Fruit fly (Drosophila melanogaster): ENCODE data around the gene CG31635.
A peak's percentile ranks its signal among the peaks of the same experiment; 100 is the strongest.

The CG31635 gene

DNA sequence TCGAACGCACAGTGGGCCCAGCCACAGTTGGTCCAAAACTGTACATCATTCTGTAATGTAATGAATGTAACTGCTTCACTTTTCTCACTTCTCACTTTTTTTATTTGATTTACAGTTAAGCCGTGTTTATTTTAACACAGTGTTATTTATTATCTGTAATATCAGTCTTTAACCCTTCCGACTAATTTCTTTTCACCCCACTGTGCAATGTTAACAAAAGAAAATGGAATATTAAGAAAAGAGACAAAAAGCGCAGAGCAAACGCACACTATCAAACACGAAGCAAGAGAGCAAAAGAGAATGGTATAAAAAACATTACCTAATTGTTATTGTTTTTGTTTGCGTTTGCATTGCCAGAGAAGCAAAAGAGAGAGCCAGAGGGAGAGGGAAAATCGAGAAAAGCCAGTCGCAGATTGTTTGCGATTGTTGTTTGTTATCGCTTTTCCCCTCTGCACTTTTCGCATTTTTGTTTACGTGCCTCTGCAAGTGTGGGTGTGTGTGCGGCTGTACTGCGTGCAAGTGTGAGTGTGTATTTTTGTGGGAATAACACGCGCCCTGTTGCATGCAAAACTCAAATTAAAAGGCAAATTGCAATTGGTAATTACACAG lies 1.7 kb downstream of the CG31635 start (continued):
- peak; percentile 85 for TF ChIP-seq CG14965 (GFP tag; optimal IDR thresholded peaks at IDR 0.05; ENCODE audit: borderline replicate concordance)
- TF ChIP-seq CG3847 (GFP tag; IDR thresholded peaks at IDR 0.05) = peak; percentile 95
- TF ChIP-seq onecut (GFP tag; IDR thresholded peaks at IDR 0.05) = peak; percentile 96
- no peak for TF ChIP-seq prd (optimal IDR thresholded peaks at IDR 0.05)
- TF ChIP-seq prd (GFP tag; IDR thresholded peaks at IDR 0.05) = peak; percentile 99
- TF ChIP-seq CG4282 (GFP tag; optimal IDR thresholded peaks at IDR 0.05) = peak; percentile 98
- peak; percentile 99 for TF ChIP-seq Xbp1 (GFP tag; optimal IDR thresholded peaks at IDR 0.05)
- TF ChIP-seq CG9876 (GFP tag; optimal IDR thresholded peaks at IDR 0.05) = peak; percentile 96
- peak; percentile 98 for TF ChIP-seq CG2199 (GFP tag; IDR thresholded peaks at IDR 0.05)
- TF ChIP-seq eve (GFP tag; optimal IDR thresholded peaks at IDR 0.05) = peak in 1 of 2 experiments; percentile 99
- TF ChIP-seq Stat92E (GFP tag; optimal IDR thresholded peaks at IDR 0.05) = peak in 1 of 3 experiments; percentile 94
- TF ChIP-seq dmrt99B (tag; optimal IDR thresholded peaks at IDR 0.05) = peak; percentile 99
- peak; percentile 97 for TF ChIP-seq caup (GFP tag; optimal IDR thresholded peaks at IDR 0.05; ENCODE audit: severe bottlenecking)
- peak; percentile 88 for TF ChIP-seq cas (GFP tag; IDR thresholded peaks at IDR 0.05)
- TF ChIP-seq Ravus (GFP tag; IDR thresholded peaks at IDR 0.05) = peak; percentile 91
- TF ChIP-seq CG1602 (GFP tag; optimal IDR thresholded peaks at IDR 0.05) = peak; percentile 98
- peak; percentile 98 for TF ChIP-seq en (GFP tag; optimal IDR thresholded peaks at IDR 0.05)
- peak; percentile 99 for TF ChIP-seq HmgZ (tag; optimal IDR thresholded peaks at IDR 0.05)
- TF ChIP-seq bowl (GFP tag; IDR thresholded peaks at IDR 0.05) = peak; percentile 95
- TF ChIP-seq E2f1 (GFP tag; IDR thresholded peaks at IDR 0.05) = peak; percentile 97
- peak; percentile 92 to 99 for TF ChIP-seq bsh (GFP tag; optimal IDR thresholded peaks at IDR 0.05)
- TF ChIP-seq zfh1 (GFP tag; IDR thresholded peaks at IDR 0.05) = peak; percentile 98
- TF ChIP-seq H15 (GFP tag; IDR thresholded peaks at IDR 0.05) = peak; percentile 97
- peak; percentile 23; the same call in 1 of the 2 replicates for TF ChIP-seq inv (GFP tag; IDR thresholded peaks at IDR 0.05; ENCODE audit: partially characterized antibody)
- peak; percentile 97 for TF ChIP-seq CG3838 (GFP tag; optimal IDR thresholded peaks at IDR 0.05)
- TF ChIP-seq MBD-R2 (GFP tag; IDR thresholded peaks at IDR 0.05) = peak; percentile 89
- TF ChIP-seq CG17829 (tag; optimal IDR thresholded peaks at IDR 0.05) = peak; percentile 99
- peak; percentile 90 for TF ChIP-seq CG7357 (GFP tag; IDR thresholded peaks at IDR 0.05)
- TF ChIP-seq CG32772 (GFP tag; IDR thresholded peaks at IDR 0.05) = peak; percentile 97
- TF ChIP-seq CG2202 (tag; optimal IDR thresholded peaks at IDR 0.05) = peak; percentile 98
- peak; percentile 97 for TF ChIP-seq ara (GFP tag; IDR thresholded peaks at IDR 0.05)
- TF ChIP-seq Oaz (GFP tag; IDR thresholded peaks at IDR 0.05) = peak; percentile 96
- TF ChIP-seq CG6854 (GFP tag; optimal IDR thresholded peaks at IDR 0.05) = peak; percentile 96
- peak; percentile 97 for TF ChIP-seq CG4820 (GFP tag; optimal IDR thresholded peaks at IDR 0.05)
- TF ChIP-seq C15 (GFP tag; IDR thresholded peaks at IDR 0.05) = peak; percentile 95
- peak; percentile 98 for TF ChIP-seq CoRest (tag; optimal IDR thresholded peaks at IDR 0.05)
- peak; percentile 93 for TF ChIP-seq luna (GFP tag; optimal IDR thresholded peaks at IDR 0.05)
- TF ChIP-seq Adf1 (GFP tag; IDR thresholded peaks at IDR 0.05) = peak; percentile 82
- TF ChIP-seq fd64A (GFP tag; optimal IDR thresholded peaks at IDR 0.05) = peak; percentile 97
- TF ChIP-seq twi (tag; optimal IDR thresholded peaks at IDR 0.05) = peak; percentile 95
- peak; percentile 94 for TF ChIP-seq Gug (GFP tag; IDR thresholded peaks at IDR 0.05)
- TF ChIP-seq CG2116 (GFP tag; optimal IDR thresholded peaks at IDR 0.05) = peak; percentile 92
- peak; percentile 97 for TF ChIP-seq Hr3 (GFP tag; optimal IDR thresholded peaks at IDR 0.05)
- peak; percentile 94 for TF ChIP-seq croc (GFP tag; conservative IDR thresholded peaks at IDR 0.05)
- peak; percentile 99 for TF ChIP-seq unpg (GFP tag; optimal IDR thresholded peaks at IDR 0.05)
- TF ChIP-seq CG6683 (GFP tag; optimal IDR thresholded peaks at IDR 0.05) = peak; percentile 94
- peak; percentile 96 for TF ChIP-seq CG17385 (GFP tag; optimal IDR thresholded peaks at IDR 0.05)
- TF ChIP-seq CG6175 (GFP tag; IDR thresholded peaks at IDR 0.05) = peak; percentile 90
- peak; percentile 65 for TF ChIP-seq Elba2 (GFP tag; optimal IDR thresholded peaks at IDR 0.05)
- peak; percentile 89 for TF ChIP-seq pros (GFP tag; optimal IDR thresholded peaks at IDR 0.05)

Measured in whole organism, embryonic.